Fruit fly (Drosophila melanogaster) whole organism, embryonic: ENCODE data around the gene CG7512.

Experiments
- Bteb2 ChIP-seq: fragments of 200-800 bp; sonication (Bioruptor generic); optimal IDR thresholded peaks from 2 replicates; lab custom pipeline; 2016; ENCODE audit warnings: missing biosample characterization, missing genetic modification characterization
- CG10274 ChIP-seq: fragments of 200-800 bp; sonication (Bioruptor generic); optimal IDR thresholded peaks from 3 replicates; lab custom pipeline; 2017; ENCODE audit warnings: missing biosample characterization, mild to moderate bottlenecking, missing genetic modification characterization
- CG10431 ChIP-seq: fragments of 200-800 bp; sonication (Bioruptor generic); optimal IDR thresholded peaks from 3 replicates; lab custom pipeline; 2018; ENCODE audit warnings: missing biosample characterization, mild to moderate bottlenecking, missing genetic modification characterization
- CG11695 ChIP-seq: fragments of 200-800 bp; sonication (Bioruptor generic); IDR thresholded peaks from 3 replicates; pipeline ENCODE4 v1.3.6; 2022; ENCODE audit warnings: missing biosample characterization, missing genetic modification characterization
- CG11723 ChIP-seq: fragments of 200-800 bp; sonication (Bioruptor generic); optimal IDR thresholded peaks from 2 replicates; lab custom pipeline; 2017; ENCODE audit warnings: missing biosample characterization, mild to moderate bottlenecking, missing genetic modification characterization
- CG15601 ChIP-seq: fragments of 200-800 bp; sonication (Bioruptor generic); optimal IDR thresholded peaks from 3 replicates; lab custom pipeline; 2019; ENCODE audit warnings: missing biosample characterization, mild to moderate bottlenecking, missing genetic modification characterization, moderate library complexity
- CG17359 ChIP-seq: fragments of 200-800 bp; sonication (Bioruptor generic); optimal IDR thresholded peaks from 3 replicates; lab custom pipeline; 2018; ENCODE audit warnings: missing biosample characterization, mild to moderate bottlenecking, missing genetic modification characterization, moderate library complexity
- CG18599 ChIP-seq: fragments of 200-800 bp; sonication (Bioruptor generic); optimal IDR thresholded peaks from 3 replicates; lab custom pipeline; 2017; ENCODE audit warnings: missing biosample characterization, missing genetic modification characterization, mild to moderate bottlenecking, moderate library complexity, missing genetic modification reagents
- CG2120 ChIP-seq: fragments of 200-800 bp; sonication (Bioruptor generic); optimal IDR thresholded peaks from 3 replicates; lab custom pipeline; 2016; ENCODE audit warnings: missing biosample characterization, missing genetic modification characterization
- CG31388 ChIP-seq: fragments of 200-800 bp; sonication (Bioruptor generic); optimal IDR thresholded peaks from 2 replicates; lab custom pipeline; 2016; ENCODE audit warnings: missing biosample characterization, missing genetic modification characterization
- CG34376 ChIP-seq: fragments of 200-800 bp; sonication (Bioruptor generic); optimal IDR thresholded peaks from 2 replicates; lab custom pipeline; 2018; ENCODE audit warnings: missing biosample characterization, mild to moderate bottlenecking, missing genetic modification characterization
- CG3847 ChIP-seq: fragments of 200-800 bp; sonication (Bioruptor generic); IDR thresholded peaks from 2 replicates; pipeline ENCODE4 v1.3.6; 2022; ENCODE audit warnings: missing biosample characterization, missing genetic modification characterization
- CG3995 ChIP-seq: fragments of 200-800 bp; sonication (Bioruptor generic); optimal IDR thresholded peaks from 3 replicates; lab custom pipeline; 2016; ENCODE audit warnings: missing biosample characterization, missing genetic modification characterization
- CG5180 ChIP-seq: fragments of 200-800 bp; sonication (Bioruptor generic); optimal IDR thresholded peaks from 3 replicates; lab custom pipeline; 2017; ENCODE audit warnings: missing biosample characterization, missing genetic modification characterization, mild to moderate bottlenecking, moderate library complexity, missing genetic modification reagents
- CG8924 ChIP-seq: fragments of 200-800 bp; optimal IDR thresholded peaks from 3 replicates; lab custom pipeline; 2019; ENCODE audit warnings: missing biosample characterization, mild to moderate bottlenecking, missing genetic modification characterization, moderate library complexity
- CTCF ChIP-seq: fragments of 200-800 bp; sonication (Bioruptor generic); optimal IDR thresholded peaks from 2 replicates; lab custom pipeline; 2017; ENCODE audit warnings: missing biosample characterization, mild to moderate bottlenecking, missing genetic modification characterization, moderate library complexity
- D19B ChIP-seq: fragments of 200-800 bp; sonication (Bioruptor generic); optimal IDR thresholded peaks from 2 replicates; lab custom pipeline; 2017; ENCODE audit warnings: missing biosample characterization, mild to moderate bottlenecking, missing genetic modification characterization
- Dip3 ChIP-seq: fragments of 200-800 bp; sonication (Bioruptor generic); optimal IDR thresholded peaks from 3 replicates; lab custom pipeline; 2016; ENCODE audit warnings: missing biosample characterization, missing genetic modification characterization
- Dll ChIP-seq: fragments of 200-800 bp; sonication (Bioruptor generic); IDR thresholded peaks from 4 replicates; pipeline ENCODE4 v1.3.6; 2022; ENCODE audit warnings: missing biosample characterization, missing genetic modification characterization; ENCODE audit not compliant: partially characterized antibody
- Ets97D ChIP-seq: fragments of 200-800 bp; sonication (Bioruptor generic); optimal IDR thresholded peaks from 3 replicates; lab custom pipeline; 2016; ENCODE audit warnings: missing biosample characterization, missing genetic modification characterization
- HLH54F ChIP-seq: fragments of 200-800 bp; sonication (Bioruptor generic); optimal IDR thresholded peaks from 3 replicates; lab custom pipeline; 2016; ENCODE audit warnings: missing biosample characterization, missing genetic modification characterization
- Hmr ChIP-seq: fragments of 200-800 bp; sonication (Bioruptor generic); optimal IDR thresholded peaks from 3 replicates; lab custom pipeline; 2017; ENCODE audit warnings: mild to moderate bottlenecking, missing biosample characterization, missing genetic modification reagents, missing genetic modification characterization
- Hmx ChIP-seq: fragments of 200-800 bp; sonication (Bioruptor generic); optimal IDR thresholded peaks from 2 replicates; lab custom pipeline; 2016; ENCODE audit warnings: missing biosample characterization, missing genetic modification characterization
- Hr39 ChIP-seq: fragments of >200 bp; optimal IDR thresholded peaks from 2 replicates; lab custom pipeline; 2017
- Mad ChIP-seq: fragments of 200-800 bp; sonication (Bioruptor generic); optimal IDR thresholded peaks from 2 replicates; lab custom pipeline; 2016; ENCODE audit warnings: missing biosample characterization, missing genetic modification characterization
- NC2α ChIP-seq: fragments of 200-800 bp; sonication (Bioruptor generic); optimal IDR thresholded peaks from 2 replicates; lab custom pipeline; 2016; ENCODE audit warnings: missing biosample characterization, missing genetic modification characterization
- NK7.1 ChIP-seq: fragments of 200-800 bp; sonication (Bioruptor generic); optimal IDR thresholded peaks from 3 replicates; lab custom pipeline; 2016; ENCODE audit warnings: missing biosample characterization, missing genetic modification characterization
- Nf-YB ChIP-seq: fragments of 200-800 bp; sonication (Bioruptor generic); optimal IDR thresholded peaks from 3 replicates; lab custom pipeline; 2019; ENCODE audit warnings: missing biosample characterization, mild to moderate bottlenecking, missing genetic modification characterization, moderate library complexity
- Oaz ChIP-seq: fragments of 200-800 bp; sonication (Bioruptor generic); IDR thresholded peaks from 2 replicates; pipeline ENCODE4 v1.3.6; 2022; ENCODE audit warnings: missing biosample characterization, missing genetic modification characterization
- Opbp ChIP-seq: fragments of 200-800 bp; sonication (Bioruptor generic); IDR thresholded peaks from 3 replicates; pipeline ENCODE4 v1.3.6; 2022; ENCODE audit warnings: missing biosample characterization, missing genetic modification characterization; ENCODE audit not compliant: partially characterized antibody
- Vsx1 ChIP-seq: fragments of 200-800 bp; sonication (Bioruptor generic); optimal IDR thresholded peaks from 2 replicates; lab custom pipeline; 2017; ENCODE audit warnings: missing biosample characterization, mild to moderate bottlenecking, missing genetic modification characterization, missing genetic modification reagents
- Xbp1 ChIP-seq: fragments of 200-800 bp; sonication (Bioruptor generic); optimal IDR thresholded peaks from 3 replicates; lab custom pipeline; 2016; ENCODE audit warnings: missing biosample characterization, mild to moderate bottlenecking, missing genetic modification characterization
- YL-1 ChIP-seq: fragments of 200-800 bp; sonication (Bioruptor generic); optimal IDR thresholded peaks from 3 replicates; lab custom pipeline; 2017; ENCODE audit warnings: missing biosample characterization, mild to moderate bottlenecking, missing genetic modification characterization
- cato ChIP-seq: fragments of 200-800 bp; sonication (Bioruptor generic); optimal IDR thresholded peaks from 2 replicates; lab custom pipeline; 2016; ENCODE audit warnings: missing biosample characterization, missing genetic modification characterization, borderline replicate concordance
- chinmo ChIP-seq: fragments of 200-800 bp; sonication (Bioruptor generic); IDR thresholded peaks from 4 replicates; pipeline ENCODE4 v1.3.6; 2022; ENCODE audit warnings: missing biosample characterization, missing genetic modification characterization; ENCODE audit not compliant: partially characterized antibody
- disco-r ChIP-seq: fragments of 200-800 bp; sonication (Bioruptor generic); optimal IDR thresholded peaks from 2 replicates; lab custom pipeline; 2016; ENCODE audit warnings: missing biosample characterization, missing genetic modification characterization
- esg ChIP-seq: fragments of 200-800 bp; sonication (Bioruptor generic); conservative IDR thresholded peaks from 2 replicates; pipeline ENCODE4 v1.3.6; 2022; ENCODE audit warnings: missing biosample characterization, missing genetic modification characterization
- ftz-f1 ChIP-seq: fragments of 200-800 bp; sonication (Bioruptor generic); optimal IDR thresholded peaks from 2 replicates; lab custom pipeline; 2016; ENCODE audit warnings: missing biosample characterization, missing genetic modification characterization
- gfzf ChIP-seq: fragments of 200-800 bp; sonication (Bioruptor generic); optimal IDR thresholded peaks from 2 replicates; lab custom pipeline; 2016; ENCODE audit warnings: missing biosample characterization, mild to moderate bottlenecking, missing genetic modification characterization, moderate library complexity
- grau ChIP-seq: fragments of 200-800 bp; optimal IDR thresholded peaks from 3 replicates; lab custom pipeline; 2019; ENCODE audit warnings: missing biosample characterization, mild to moderate bottlenecking, missing genetic modification characterization, moderate library complexity
- grn ChIP-seq: fragments of 200-800 bp; sonication (Bioruptor generic); optimal IDR thresholded peaks from 3 replicates; lab custom pipeline; 2017; ENCODE audit warnings: missing biosample characterization, missing genetic modification characterization
- ken ChIP-seq: fragments of 200-800 bp; sonication (Bioruptor generic); IDR thresholded peaks from 3 replicates; pipeline ENCODE4 v1.3.6; 2022; ENCODE audit warnings: missing biosample characterization, missing genetic modification characterization
- klu ChIP-seq: fragments of 200-800 bp; sonication (Bioruptor generic); IDR thresholded peaks from 2 replicates; pipeline ENCODE4 v1.3.6; 2022; ENCODE audit warnings: missing biosample characterization, missing genetic modification characterization
- mam ChIP-seq: fragments of 200-800 bp; sonication (Bioruptor generic); optimal IDR thresholded peaks from 3 replicates; lab custom pipeline; 2016; ENCODE audit warnings: missing biosample characterization, missing genetic modification characterization
- mirr ChIP-seq: fragments of 200-800 bp; sonication (Bioruptor generic); optimal IDR thresholded peaks from 3 replicates; lab custom pipeline; 2018; ENCODE audit warnings: missing biosample characterization, mild to moderate bottlenecking, missing genetic modification characterization
- nmo ChIP-seq: fragments of 200-800 bp; sonication (Bioruptor generic); optimal IDR thresholded peaks from 2 replicates; lab custom pipeline; 2018; ENCODE audit warnings: missing biosample characterization, mild to moderate bottlenecking, missing genetic modification characterization, moderate library complexity
- org-1 ChIP-seq: fragments of 200-800 bp; sonication (Bioruptor generic); optimal IDR thresholded peaks from 2 replicates; lab custom pipeline; 2017; ENCODE audit warnings: missing biosample characterization, missing genetic modification characterization
- pita ChIP-seq: fragments of 200-800 bp; sonication (Bioruptor generic); optimal IDR thresholded peaks from 2 replicates; lab custom pipeline; 2017; ENCODE audit warnings: missing biosample characterization, mild to moderate bottlenecking, missing genetic modification characterization
- pnt ChIP-seq: fragments of 200-800 bp; sonication (Bioruptor generic); optimal IDR thresholded peaks from 3 replicates; lab custom pipeline; 2016; ENCODE audit warnings: missing biosample characterization, missing genetic modification characterization
- sens ChIP-seq: fragments of 200-800 bp; sonication (Bioruptor generic); peaks from one replicate; lab custom pipeline; 2016; ENCODE audit warnings: missing biosample characterization, missing genetic modification characterization
- stwl ChIP-seq: fragments of 200-800 bp; sonication (Bioruptor generic); optimal IDR thresholded peaks from 3 replicates; lab custom pipeline; 2018; ENCODE audit warnings: missing biosample characterization, mild to moderate bottlenecking, missing genetic modification characterization, moderate library complexity
- sug ChIP-seq: fragments of 200-800 bp; optimal IDR thresholded peaks from 2 replicates; lab custom pipeline; 2019; ENCODE audit warnings: missing biosample characterization, mild to moderate bottlenecking, missing genetic modification characterization, moderate library complexity
- tx ChIP-seq: fragments of 200-800 bp; sonication (Bioruptor generic); optimal IDR thresholded peaks from 2 replicates; lab custom pipeline; 2016; ENCODE audit warnings: missing biosample characterization, missing genetic modification characterization

The CG7512 gene

DNA sequence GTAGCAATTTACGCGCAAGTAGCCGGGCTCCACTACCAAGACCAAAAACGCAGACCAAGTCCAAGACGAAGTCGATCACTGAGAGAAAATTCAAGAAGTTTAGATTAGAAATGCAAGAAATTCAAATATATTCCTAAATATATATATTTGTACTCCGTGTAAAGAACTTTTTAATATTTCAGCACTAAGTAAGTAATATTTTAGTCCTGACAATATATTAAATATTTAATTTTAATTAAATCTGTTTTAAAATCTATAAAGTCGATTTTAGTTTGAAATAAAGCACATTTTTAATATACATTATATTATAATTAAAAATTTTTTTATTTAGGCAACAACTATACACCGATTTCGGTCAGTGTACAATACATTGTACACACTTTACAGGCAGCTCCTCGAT is 46.5 kb upstream of the CG7512 start (continued):
- TF ChIP-seq NK7.1 (GFP tag; lab: Kevin White, UChicago), result no peak
- TF ChIP-seq pita (GFP tag; lab: Kevin White, UChicago), result no peak
- no peak for TF ChIP-seq sens (GFP tag; lab: Kevin White, UChicago)
- TF ChIP-seq CG2120 (GFP tag; lab: Kevin White, UChicago), result no peak
- TF ChIP-seq Hmr (GFP tag; lab: Kevin White, UChicago), result peak; percentile 43
- TF ChIP-seq CG31388 (GFP tag; lab: Kevin White, UChicago), result no peak
- TF ChIP-seq sug (tag; lab: Kevin White, UChicago), result no peak
- TF ChIP-seq chinmo (GFP tag; lab: Robert Waterston, UW), result no peak
- TF ChIP-seq grn (GFP tag; lab: Kevin White, UChicago), result no peak
- TF ChIP-seq gfzf (GFP tag; lab: Kevin White, UChicago), result no peak
- TF ChIP-seq ftz-f1 (GFP tag; lab: Kevin White, UChicago), result no peak
- no peak for TF ChIP-seq Opbp (GFP tag; lab: Robert Waterston, UW)
- peak; percentile 61 for TF ChIP-seq CG8924 (tag; lab: Kevin White, UChicago)
- no peak for TF ChIP-seq YL-1 (GFP tag; lab: Kevin White, UChicago)
- peak; percentile 49 for TF ChIP-seq CG18599 (GFP tag; lab: Kevin White, UChicago)
- TF ChIP-seq tx (GFP tag; lab: Kevin White, UChicago), result no peak
- TF ChIP-seq Nf-YB (GFP tag; lab: Kevin White, UChicago), result no peak
- TF ChIP-seq NC2α (GFP tag; lab: Kevin White, UChicago), result no peak
- peak; percentile 53 for TF ChIP-seq nmo (GFP tag; lab: Kevin White, UChicago)
- TF ChIP-seq D19B (GFP tag; lab: Kevin White, UChicago), result no peak
- TF ChIP-seq CG11695, result 0 out of 3 replicates have a peak, but pooled peaks have one; percentile 25
- no peak for TF ChIP-seq Ets97D (GFP tag; lab: Kevin White, UChicago)
- TF ChIP-seq CTCF (GFP tag; lab: Kevin White, UChicago), result no peak
- TF ChIP-seq grau (tag; lab: Kevin White, UChicago), result peak; percentile 62
- no peak for TF ChIP-seq CG17359 (tag; lab: Kevin White, UChicago)
- TF ChIP-seq Vsx1 (GFP tag; lab: Kevin White, UChicago), result no peak
- no peak for TF ChIP-seq cato (GFP tag; lab: Kevin White, UChicago)
- TF ChIP-seq Hmx (GFP tag; lab: Kevin White, UChicago), result no peak
- TF ChIP-seq disco-r (GFP tag; lab: Kevin White, UChicago), result no peak
- no peak for TF ChIP-seq Bteb2 (GFP tag; lab: Kevin White, UChicago)
- TF ChIP-seq Xbp1 (GFP tag; lab: Kevin White, UChicago), result no peak
- no peak for TF ChIP-seq CG3995 (GFP tag; lab: Kevin White, UChicago)
- no peak for TF ChIP-seq CG10431 (GFP tag; lab: Kevin White, UChicago)
- no peak for TF ChIP-seq CG34376 (GFP tag; lab: Kevin White, UChicago)
- peak; percentile 19 for TF ChIP-seq CG15601 (tag; lab: Kevin White, UChicago)
- no peak for TF ChIP-seq CG10274 (GFP tag; lab: Kevin White, UChicago)
- no peak for TF ChIP-seq mirr (GFP tag; lab: Kevin White, UChicago)
- TF ChIP-seq org-1 (GFP tag; lab: Kevin White, UChicago), result no peak
- TF ChIP-seq esg (GFP tag; lab: Robert Waterston, UW), result no peak
- TF ChIP-seq Dll (GFP tag; lab: Robert Waterston, UW), result no peak
- no peak for TF ChIP-seq ken (GFP tag; lab: Robert Waterston, UW)
- TF ChIP-seq HLH54F (GFP tag; lab: Kevin White, UChicago), result no peak
- TF ChIP-seq CG5180 (GFP tag; lab: Kevin White, UChicago), result no peak
- TF ChIP-seq mam (GFP tag; lab: Kevin White, UChicago), result no peak
- no peak for TF ChIP-seq Mad (GFP tag; lab: Kevin White, UChicago)
- no peak for TF ChIP-seq CG11723 (GFP tag; lab: Kevin White, UChicago)
- TF ChIP-seq klu, result no peak
- no peak for TF ChIP-seq Dip3 (GFP tag; lab: Kevin White, UChicago)
- TF ChIP-seq Hr39, result no peak
- no peak for TF ChIP-seq CG3847 (GFP tag; lab: Robert Waterston, UW)
- no peak for TF ChIP-seq stwl (tag; lab: Kevin White, UChicago)
- TF ChIP-seq pnt (GFP tag; lab: Kevin White, UChicago), result no peak
- no peak for TF ChIP-seq Oaz (GFP tag; lab: Robert Waterston, UW)
